Fruit fly (Drosophila melanogaster): ENCODE results near the gene PVRAP.

PVRAP gene

DNA sequence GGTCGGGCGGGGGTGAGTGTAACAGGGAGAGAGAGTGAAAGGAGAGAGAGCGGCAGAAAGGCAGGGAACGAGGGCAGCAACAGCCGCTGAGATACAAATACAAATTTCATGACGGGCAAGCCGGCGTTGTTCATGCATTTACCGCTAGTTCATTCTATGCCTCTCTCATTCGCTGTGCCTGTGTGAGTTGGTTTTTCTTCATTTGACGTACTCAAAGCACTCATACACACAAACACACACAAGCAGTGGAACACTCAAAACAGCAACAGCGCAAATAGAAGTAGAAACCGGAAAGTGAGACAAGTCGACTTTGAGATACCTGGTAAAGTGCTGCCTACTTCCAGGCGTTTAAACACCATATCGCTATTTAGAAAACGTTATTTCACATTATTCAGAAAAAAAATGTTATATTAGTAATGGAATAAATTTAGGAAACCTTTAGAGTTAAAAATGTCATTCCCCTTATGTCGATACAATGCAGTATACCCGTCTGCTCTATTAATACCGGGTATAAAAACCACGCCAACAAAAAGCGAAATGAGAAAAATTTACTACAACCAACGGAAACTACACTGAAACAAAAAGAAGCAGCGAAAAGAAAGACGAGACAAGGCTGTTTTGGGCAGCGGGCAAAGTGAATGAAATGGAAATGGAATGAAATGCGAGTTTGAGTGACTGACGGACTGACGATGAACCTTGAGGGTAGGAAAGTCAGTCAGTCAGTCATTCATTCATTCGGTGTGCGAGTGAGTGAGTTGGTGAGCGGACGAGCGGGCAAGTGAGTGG, 20.7 kb upstream of the PVRAP start (continued):
- TF ChIP-seq CG33213 (GFP tag; optimal IDR thresholded peaks at IDR 0.05) = peak; percentile 89
- peak; percentile 41 for TF ChIP-seq wek (GFP tag; optimal IDR thresholded peaks at IDR 0.05)
- peak; percentile 35 for TF ChIP-seq HmgD (GFP tag; optimal IDR thresholded peaks at IDR 0.05)
- peak; percentile 86 for TF ChIP-seq CG17186 (GFP tag; optimal IDR thresholded peaks at IDR 0.05)
- TF ChIP-seq dan (GFP tag; IDR thresholded peaks at IDR 0.05) = peak; percentile 96
- TF ChIP-seq Ets97D (GFP tag; optimal IDR thresholded peaks at IDR 0.05) = peak; percentile 88
- TF ChIP-seq emc (GFP tag; optimal IDR thresholded peaks at IDR 0.05) = peak; percentile 53
- peak; percentile 53; the same call in 1 of the 3 replicates for TF ChIP-seq C15 (GFP tag; IDR thresholded peaks at IDR 0.05)
- TF ChIP-seq Kr (GFP tag; optimal IDR thresholded peaks at IDR 0.05) = no peak
- TF ChIP-seq amos (GFP tag; IDR thresholded peaks at IDR 0.05; ENCODE audit: partially characterized antibody) = no peak; the same call in 1 of the 2 replicates
- peak; percentile 96 for TF ChIP-seq CG4820 (GFP tag; optimal IDR thresholded peaks at IDR 0.05)
- TF ChIP-seq HLHmδ (GFP tag; optimal IDR thresholded peaks at IDR 0.05) = no peak
- TF ChIP-seq Awh (GFP tag; IDR thresholded peaks at IDR 0.05) = peak; percentile 98
- peak; percentile 76 for TF ChIP-seq CG12744 (GFP tag; optimal IDR thresholded peaks at IDR 0.05)
- TF ChIP-seq CG6689 (GFP tag; IDR thresholded peaks at IDR 0.05) = peak; percentile 97
- TF ChIP-seq lbe (GFP tag; optimal IDR thresholded peaks at IDR 0.05) = no peak
- TF ChIP-seq CG2120 (GFP tag; optimal IDR thresholded peaks at IDR 0.05) = peak; percentile 78
- TF ChIP-seq CG17385 (GFP tag; optimal IDR thresholded peaks at IDR 0.05) = peak; percentile 35
- TF ChIP-seq CG7357 (GFP tag; IDR thresholded peaks at IDR 0.05) = peak; percentile 92
- TF ChIP-seq CG8765 (GFP tag; IDR thresholded peaks at IDR 0.05) = peak; percentile 88
- TF ChIP-seq ash1 (GFP tag; optimal IDR thresholded peaks at IDR 0.05) = no peak
- peak; percentile 80 for TF ChIP-seq NC2α (GFP tag; optimal IDR thresholded peaks at IDR 0.05)
- TF ChIP-seq ttk (GFP tag; IDR thresholded peaks at IDR 0.05) = peak; percentile 98
- peak; percentile 34; the same call in 1 of the 2 replicates for TF ChIP-seq Drgx (GFP tag; IDR thresholded peaks at IDR 0.05)
- TF ChIP-seq Six4 (GFP tag; optimal IDR thresholded peaks at IDR 0.05) = peak; percentile 96
- TF ChIP-seq Adf1 (GFP tag; IDR thresholded peaks at IDR 0.05) = peak; percentile 30; the same call in 1 of the 2 replicates
- TF ChIP-seq HmgZ (tag; optimal IDR thresholded peaks at IDR 0.05) = peak; percentile 82
- peak; percentile 96 for TF ChIP-seq CG10209 (GFP tag; optimal IDR thresholded peaks at IDR 0.05)
- peak; percentile 98 for TF ChIP-seq gsb-n (tag; optimal IDR thresholded peaks at IDR 0.05)
- peak in 1 of 2 experiments; percentile 98 for TF ChIP-seq bsh (GFP tag; optimal IDR thresholded peaks at IDR 0.05)
- TF ChIP-seq CG10462 (GFP tag; optimal IDR thresholded peaks at IDR 0.05) = peak; percentile 87
- TF ChIP-seq CG30020 (tag; optimal IDR thresholded peaks at IDR 0.05) = peak; percentile 74
- peak; percentile 80 for TF ChIP-seq CG33557 (GFP tag; optimal IDR thresholded peaks at IDR 0.05)
- peak; percentile 63 for TF ChIP-seq CG10274 (GFP tag; optimal IDR thresholded peaks at IDR 0.05)
- peak; percentile 85 for TF ChIP-seq cwo (GFP tag; optimal IDR thresholded peaks at IDR 0.05)
- TF ChIP-seq Ssrp (tag; optimal IDR thresholded peaks at IDR 0.05) = peak; percentile 95
- peak; percentile 87 for TF ChIP-seq trh (GFP tag; optimal IDR thresholded peaks at IDR 0.05)
- TF ChIP-seq bigmax (GFP tag; optimal IDR thresholded peaks at IDR 0.05) = no peak
- peak; percentile 88 for TF ChIP-seq shn (GFP tag; optimal IDR thresholded peaks at IDR 0.05)
- TF ChIP-seq CG31388 (GFP tag; optimal IDR thresholded peaks at IDR 0.05) = peak; percentile 91
- TF ChIP-seq Sry-β (GFP tag; optimal IDR thresholded peaks at IDR 0.05) = peak; percentile 69
- peak; percentile 94 for TF ChIP-seq ro (GFP tag; IDR thresholded peaks at IDR 0.05)
- peak; percentile 66 for TF ChIP-seq vfl (GFP tag; optimal IDR thresholded peaks at IDR 0.05)
- peak; percentile 84 for TF ChIP-seq disco-r (GFP tag; optimal IDR thresholded peaks at IDR 0.05)
- TF ChIP-seq Dip3 (GFP tag; optimal IDR thresholded peaks at IDR 0.05) = peak; percentile 53
- TF ChIP-seq Rfx (GFP tag; IDR thresholded peaks at IDR 0.05) = peak; percentile 86
- TF ChIP-seq trem (tag; optimal IDR thresholded peaks at IDR 0.05) = peak; percentile 95
- TF ChIP-seq crol (GFP tag; IDR thresholded peaks at IDR 0.05) = peak; percentile 99
- peak; percentile 84 for TF ChIP-seq klu (GFP tag; IDR thresholded peaks at IDR 0.05)
- TF ChIP-seq CG3847 (GFP tag; IDR thresholded peaks at IDR 0.05) = peak; percentile 78

All from whole organism, embryonic.